Worm (Caenorhabditis elegans) whole organism, midembryonic: Measurements from ENCODE around the gene Y48C3A.5.

Experiments
- T22C8.4 ChIP-seq: fragments of 200-800 bp; sonication (Bioruptor generic); IDR thresholded peaks from 2 replicates; pipeline ENCODE4 v1.3.6; 2022; ENCODE audit warnings: missing genetic modification characterization, missing compliant biosample characterization
- cog-1 ChIP-seq: sonication (generic microtip); optimal IDR thresholded peaks from 2 replicates; lab custom pipeline; 2016; ENCODE audit warnings: missing genetic modification characterization, missing compliant biosample characterization
- flt-1 ChIP-seq: fragments of 200-800 bp; sonication (Bioruptor generic); IDR thresholded peaks from 2 replicates; pipeline ENCODE4 v1.3.6; 2022; ENCODE audit warnings: missing genetic modification characterization, missing compliant biosample characterization
- klf-2 ChIP-seq: fragments of 200-800 bp; sonication (Bioruptor generic); conservative IDR thresholded peaks from 2 replicates; pipeline ENCODE4 v1.3.6; 2022; ENCODE audit warnings: missing genetic modification reagents, missing genetic modification characterization, missing compliant biosample characterization
- med-1 ChIP-seq: sonication (generic microtip); optimal IDR thresholded peaks from 2 replicates; lab custom pipeline; 2017; ENCODE audit warnings: missing genetic modification characterization, mild to moderate bottlenecking, missing compliant biosample characterization, antibody characterized with exemption, missing genetic modification reagents; ENCODE audit not compliant: insufficient read depth
- ref-1 ChIP-seq: fragments of 200-800 bp; sonication (Bioruptor generic); conservative IDR thresholded peaks from 2 replicates; pipeline ENCODE4 v1.3.6; 2022; ENCODE audit warnings: missing genetic modification reagents, missing genetic modification characterization, missing compliant biosample characterization
- tab-1 ChIP-seq: fragments of 200-800 bp; sonication (Bioruptor generic); IDR thresholded peaks from 2 replicates; pipeline ENCODE4 v1.3.6; 2022; ENCODE audit warnings: missing genetic modification characterization, missing compliant biosample characterization
- ztf-23 ChIP-seq: fragments of 200-800 bp; sonication (Bioruptor generic); IDR thresholded peaks from 2 replicates; pipeline ENCODE4 v1.3.6; 2022; ENCODE audit warnings: missing genetic modification reagents, missing genetic modification characterization, missing compliant biosample characterization
- ztf-29 ChIP-seq: fragments of 200-800 bp; sonication (Bioruptor generic); IDR thresholded peaks from 2 replicates; pipeline ENCODE4 v1.3.6; 2022; ENCODE audit warnings: missing genetic modification reagents, missing genetic modification characterization, missing compliant biosample characterization

Gene Y48C3A.5

ce11 chrII:13333103-13333764 is 62.4 kb downstream of the Y48C3A.5 start:
- TF ChIP-seq med-1 (GFP tag; lab: Kevin White, UChicago) (no peak), T22C8.4 (no peak), cog-1 (tag; lab: Kevin White, UChicago) (no peak), klf-2 (GFP tag; lab: Robert Waterston, UW) (no peak), ref-1 (GFP tag; lab: Robert Waterston, UW) (no peak), ztf-23 (GFP tag; lab: Robert Waterston, UW) (no peak), tab-1 (GFP tag; lab: Robert Waterston, UW) (no peak), ztf-29 (GFP tag; lab: Robert Waterston, UW) (no peak), flt-1 (GFP tag; lab: Robert Waterston, UW) (no peak)

ce11 chrII:13334966-13335698 is 64.3 kb downstream of the Y48C3A.5 start:
- TF ChIP-seq ztf-29 (GFP tag; lab: Robert Waterston, UW) = peak; percentile 61
- peak; percentile 96 for TF ChIP-seq T22C8.4
- TF ChIP-seq ztf-23 (GFP tag; lab: Robert Waterston, UW) = no peak
- no peak; the same call in none of the 2 replicates for TF ChIP-seq flt-1 (GFP tag; lab: Robert Waterston, UW)
- TF ChIP-seq tab-1 (GFP tag; lab: Robert Waterston, UW) = peak; percentile 34; the same call in 1 of the 2 replicates
- TF ChIP-seq ref-1 (GFP tag; lab: Robert Waterston, UW) = 0 out of 2 replicates have a peak, but pooled peaks have one; percentile 20
- peak; percentile 94 for TF ChIP-seq cog-1 (tag; lab: Kevin White, UChicago)

ce11 chrII:13337959-13338358 is 67.1 kb downstream of the Y48C3A.5 start, which contains the start of gene mrpl-20:
TSS of gene mrpl-20 (plus strand) at chrII:13338281.
- TF ChIP-seq T22C8.4 (no peak), ztf-29 (GFP tag; lab: Robert Waterston, UW) (no peak), klf-2 (GFP tag; lab: Robert Waterston, UW) (no peak), tab-1 (GFP tag; lab: Robert Waterston, UW) (no peak), ztf-23 (GFP tag; lab: Robert Waterston, UW) (no peak), ref-1 (GFP tag; lab: Robert Waterston, UW) (no peak), cog-1 (tag; lab: Kevin White, UChicago) (no peak), flt-1 (GFP tag; lab: Robert Waterston, UW) (no peak)

- TF ChIP-seq ztf-29 (GFP tag; lab: Robert Waterston, UW) = no peak
- no peak for TF ChIP-seq klf-2 (GFP tag; lab: Robert Waterston, UW)
- TF ChIP-seq flt-1 (GFP tag; lab: Robert Waterston, UW) = no peak
- TF ChIP-seq cog-1 (tag; lab: Kevin White, UChicago) = no peak
- no peak for TF ChIP-seq tab-1 (GFP tag; lab: Robert Waterston, UW)
- no peak for TF ChIP-seq ref-1 (GFP tag; lab: Robert Waterston, UW)
These were observed 69.1 kb downstream of the Y48C3A.5 start for ce11 chrII:13339984-13340383.

ce11 chrII:13341320-13341719 is 70.4 kb downstream of the Y48C3A.5 start:
- no peak for TF ChIP-seq ref-1 (GFP tag; lab: Robert Waterston, UW)
- no peak for TF ChIP-seq klf-2 (GFP tag; lab: Robert Waterston, UW)
- no peak for TF ChIP-seq T22C8.4
- no peak for TF ChIP-seq tab-1 (GFP tag; lab: Robert Waterston, UW)
- no peak for TF ChIP-seq med-1 (GFP tag; lab: Kevin White, UChicago)
- no peak for TF ChIP-seq ztf-23 (GFP tag; lab: Robert Waterston, UW)
- TF ChIP-seq cog-1 (tag; lab: Kevin White, UChicago) = no peak
- no peak for TF ChIP-seq flt-1 (GFP tag; lab: Robert Waterston, UW)
- TF ChIP-seq ztf-29 (GFP tag; lab: Robert Waterston, UW) = no peak
